Fruit fly (Drosophila melanogaster) whole organism, embryonic: ENCODE results near the gene CG43886.

Experiments used
- CG10147 ChIP-seq: fragments of 200-800 bp; sonication (Bioruptor generic); optimal IDR thresholded peaks from 2 replicates; lab custom pipeline; 2019; ENCODE audit warnings: missing biosample characterization, mild to moderate bottlenecking, missing genetic modification characterization, moderate library complexity
- CG10321 ChIP-seq: fragments of 200-800 bp; sonication (Bioruptor generic); IDR thresholded peaks from 2 replicates; pipeline ENCODE4 v1.3.6; 2022; ENCODE audit warnings: missing biosample characterization, missing genetic modification characterization
- CG10431 ChIP-seq: fragments of 200-800 bp; sonication (Bioruptor generic); optimal IDR thresholded peaks from 3 replicates; lab custom pipeline; 2018; ENCODE audit warnings: missing biosample characterization, mild to moderate bottlenecking, missing genetic modification characterization
- CG10565 ChIP-seq: fragments of 200-800 bp; sonication (Bioruptor generic); optimal IDR thresholded peaks from 3 replicates; lab custom pipeline; 2016; ENCODE audit warnings: missing biosample characterization, mild to moderate bottlenecking, missing genetic modification characterization
- CG12659 ChIP-seq: fragments of 200-800 bp; sonication (Bioruptor generic); optimal IDR thresholded peaks from 3 replicates; lab custom pipeline; 2017; ENCODE audit warnings: mild to moderate bottlenecking, missing biosample characterization, missing genetic modification reagents, missing genetic modification characterization
- CG12769 ChIP-seq: fragments of 200-800 bp; sonication (Bioruptor generic); optimal IDR thresholded peaks from 2 replicates; lab custom pipeline; 2019; ENCODE audit warnings: missing biosample characterization, mild to moderate bottlenecking, missing genetic modification characterization, moderate library complexity
- CG12942 ChIP-seq: fragments of 200-800 bp; sonication (Bioruptor generic); optimal IDR thresholded peaks from 3 replicates; lab custom pipeline; 2016; ENCODE audit warnings: missing biosample characterization, missing genetic modification characterization
- CG16779 ChIP-seq: fragments of 200-800 bp; sonication (Bioruptor generic); IDR thresholded peaks from 2 replicates; pipeline ENCODE4 v1.3.6; 2022; ENCODE audit warnings: missing biosample characterization, missing genetic modification characterization
- CG2129 ChIP-seq: fragments of 200-800 bp; sonication (Bioruptor generic); IDR thresholded peaks from 2 replicates; pipeline ENCODE4 v1.3.6; 2022; ENCODE audit warnings: missing biosample characterization, missing genetic modification characterization; ENCODE audit not compliant: partially characterized antibody
- CG31441 ChIP-seq: fragments of 200-800 bp; sonication (Bioruptor generic); IDR thresholded peaks from 2 replicates; pipeline ENCODE4 v1.3.6; 2022; ENCODE audit warnings: missing biosample characterization, missing genetic modification characterization
- CG33213 ChIP-seq: fragments of 200-800 bp; sonication (Bioruptor generic); optimal IDR thresholded peaks from 3 replicates; lab custom pipeline; 2016; ENCODE audit warnings: missing biosample characterization, missing genetic modification characterization
- CG4707 ChIP-seq: fragments of 200-800 bp; sonication (Bioruptor generic); optimal IDR thresholded peaks from 2 replicates; lab custom pipeline; 2018; ENCODE audit warnings: missing biosample characterization, mild to moderate bottlenecking, missing genetic modification characterization, moderate library complexity
- CG6175 ChIP-seq: fragments of 200-800 bp; sonication (Bioruptor generic); IDR thresholded peaks from 3 replicates; pipeline ENCODE4 v1.3.6; 2022; ENCODE audit warnings: missing biosample characterization, missing genetic modification characterization
- CG7372 ChIP-seq: fragments of 200-800 bp; sonication (Bioruptor generic); IDR thresholded peaks from 2 replicates; pipeline ENCODE4 v1.3.6; 2022; ENCODE audit warnings: missing biosample characterization, missing genetic modification characterization
- CG7786 ChIP-seq: fragments of 200-800 bp; sonication (Bioruptor generic); optimal IDR thresholded peaks from 2 replicates; lab custom pipeline; 2016; ENCODE audit warnings: missing biosample characterization, missing genetic modification characterization
- CG7928 ChIP-seq: fragments of 200-800 bp; sonication (Bioruptor generic); optimal IDR thresholded peaks from 2 replicates; lab custom pipeline; 2017; ENCODE audit warnings: missing biosample characterization, mild to moderate bottlenecking, missing genetic modification characterization
- CG8281 ChIP-seq: fragments of 200-800 bp; sonication (Bioruptor generic); optimal IDR thresholded peaks from 2 replicates; lab custom pipeline; 2018; ENCODE audit warnings: missing biosample characterization, mild to moderate bottlenecking, missing genetic modification characterization, moderate library complexity
- CG8944 ChIP-seq: fragments of 200-800 bp; sonication (Bioruptor generic); optimal IDR thresholded peaks from 3 replicates; lab custom pipeline; 2016; ENCODE audit warnings: missing biosample characterization, missing genetic modification characterization
- CG9727 ChIP-seq: fragments of 200-800 bp; sonication (Bioruptor generic); optimal IDR thresholded peaks from 3 replicates; lab custom pipeline; 2017; ENCODE audit warnings: missing biosample characterization, mild to moderate bottlenecking, missing genetic modification characterization
- D ChIP-seq, 2 experiments: fragments of 200-800 bp in 1 of 2; fragments of >200 bp in 1 of 2; sonication (Bioruptor generic) in 1 of 2; optimal IDR thresholded peaks; 2 replicates in 1 of 2; 3 replicates in 1 of 2; lab custom pipeline; 2017; ENCODE audit warnings: mild to moderate bottlenecking in 1 of 2, missing biosample characterization in 1 of 2, missing genetic modification characterization in 1 of 2, missing genetic modification reagents in 1 of 2
- Drgx ChIP-seq: fragments of 200-800 bp; sonication (Bioruptor generic); IDR thresholded peaks from 2 replicates; pipeline ENCODE4 v1.3.6; 2022; ENCODE audit warnings: missing biosample characterization, missing genetic modification characterization
- HHEX ChIP-seq: fragments of 200-800 bp; sonication (Bioruptor generic); optimal IDR thresholded peaks from 3 replicates; lab custom pipeline; 2017; ENCODE audit warnings: missing biosample characterization, mild to moderate bottlenecking, missing genetic modification characterization, missing genetic modification reagents
- MTF-1 ChIP-seq: fragments of 200-800 bp; sonication (Bioruptor generic); optimal IDR thresholded peaks from 2 replicates; lab custom pipeline; 2018; ENCODE audit warnings: missing biosample characterization, mild to moderate bottlenecking, missing genetic modification characterization, borderline replicate concordance
- Meics ChIP-seq: fragments of 200-800 bp; sonication (Bioruptor generic); optimal IDR thresholded peaks from 2 replicates; lab custom pipeline; 2017; ENCODE audit warnings: missing biosample characterization, mild to moderate bottlenecking, missing genetic modification characterization
- NFAT ChIP-seq: fragments of 200-800 bp; sonication (Bioruptor generic); IDR thresholded peaks from 2 replicates; pipeline ENCODE4 v1.3.6; 2022; ENCODE audit warnings: missing biosample characterization, missing genetic modification characterization
- Poxn ChIP-seq: fragments of 200-800 bp; sonication (Bioruptor generic); IDR thresholded peaks from 2 replicates; pipeline ENCODE4 v1.3.6; 2022; ENCODE audit warnings: missing biosample characterization, missing genetic modification characterization
- Sry-β ChIP-seq: fragments of 200-800 bp; sonication (Bioruptor generic); optimal IDR thresholded peaks from 2 replicates; lab custom pipeline; 2018; ENCODE audit warnings: missing biosample characterization, mild to moderate bottlenecking, missing genetic modification characterization, moderate library complexity
- Trl ChIP-seq, 3 experiments: fragments of >200 bp in 2 of 3; fragments of 200-800 bp in 1 of 3; sonication (Bioruptor generic) in 1 of 3; optimal IDR thresholded peaks; 2 replicates in 1 of 3; 3 replicates in 2 of 3; lab custom pipeline; 2016 to 2017; ENCODE audit warnings: missing biosample characterization in 1 of 3, missing genetic modification characterization in 1 of 3
- al ChIP-seq: fragments of 200-800 bp; sonication (Bioruptor generic); IDR thresholded peaks from 2 replicates; pipeline ENCODE4 v1.3.6; 2022; ENCODE audit warnings: missing biosample characterization, missing genetic modification characterization
- aop ChIP-seq: fragments of 200-800 bp; sonication (Bioruptor generic); IDR thresholded peaks from 2 replicates; pipeline ENCODE4 v1.3.6; 2022; ENCODE audit warnings: missing biosample characterization, missing genetic modification characterization
- ase ChIP-seq: fragments of 200-800 bp; sonication (Bioruptor generic); IDR thresholded peaks from 3 replicates; pipeline ENCODE4 v1.3.6; 2022; ENCODE audit warnings: missing biosample characterization, missing genetic modification characterization
- ato ChIP-seq: fragments of 200-800 bp; sonication (Bioruptor generic); IDR thresholded peaks from 2 replicates; pipeline ENCODE4 v1.3.6; 2022; ENCODE audit warnings: missing biosample characterization, missing genetic modification characterization; ENCODE audit not compliant: partially characterized antibody
- cas ChIP-seq: fragments of 200-800 bp; sonication (Bioruptor generic); IDR thresholded peaks from 2 replicates; pipeline ENCODE4 v1.3.6; 2022; ENCODE audit warnings: missing biosample characterization, missing genetic modification characterization
- cg ChIP-seq: fragments of 200-800 bp; sonication (Bioruptor generic); optimal IDR thresholded peaks from 3 replicates; lab custom pipeline; 2019; ENCODE audit warnings: missing biosample characterization, mild to moderate bottlenecking, missing genetic modification characterization, moderate library complexity
- gcm ChIP-seq: fragments of 200-800 bp; sonication (Bioruptor generic); optimal IDR thresholded peaks from 2 replicates; lab custom pipeline; 2019; ENCODE audit warnings: missing biosample characterization, mild to moderate bottlenecking, missing genetic modification characterization, moderate library complexity
- jigr1 ChIP-seq: fragments of 200-800 bp; sonication (Bioruptor generic); IDR thresholded peaks from 3 replicates; pipeline ENCODE4 v1.3.6; 2022; ENCODE audit warnings: missing biosample characterization, missing genetic modification characterization
- kay ChIP-seq: fragments of 200-800 bp; sonication (Bioruptor generic); optimal IDR thresholded peaks from 2 replicates; lab custom pipeline; 2016; ENCODE audit warnings: missing biosample characterization, missing genetic modification characterization
- knrl ChIP-seq: fragments of 200-800 bp; sonication (Bioruptor generic); IDR thresholded peaks from 3 replicates; pipeline ENCODE4 v1.3.6; 2022; ENCODE audit warnings: missing biosample characterization, missing genetic modification characterization; ENCODE audit not compliant: partially characterized antibody
- lbe ChIP-seq: fragments of 200-800 bp; sonication (Bioruptor generic); optimal IDR thresholded peaks from 2 replicates; lab custom pipeline; 2016; ENCODE audit warnings: missing biosample characterization, mild to moderate bottlenecking, missing genetic modification characterization
- nerfin-1 ChIP-seq: fragments of 200-800 bp; sonication (Bioruptor generic); optimal IDR thresholded peaks from 3 replicates; lab custom pipeline; 2019; ENCODE audit warnings: missing biosample characterization, mild to moderate bottlenecking, missing genetic modification characterization, moderate library complexity
- nerfin-2 ChIP-seq: fragments of 200-800 bp; sonication (Bioruptor generic); IDR thresholded peaks from 2 replicates; pipeline ENCODE4 v1.3.6; 2022; ENCODE audit warnings: missing biosample characterization, missing genetic modification characterization; ENCODE audit not compliant: partially characterized antibody
- pb ChIP-seq: fragments of 200-800 bp; sonication (Bioruptor generic); optimal IDR thresholded peaks from 3 replicates; lab custom pipeline; 2016; ENCODE audit warnings: missing biosample characterization, missing genetic modification characterization
- sc ChIP-seq, 3 experiments: fragments of >200 bp in 2 of 3; fragments of 200-800 bp in 1 of 3; sonication (Bioruptor generic) in 1 of 3; optimal IDR thresholded peaks; 2 replicates in 2 of 3; 3 replicates in 1 of 3; lab custom pipeline; 2017; ENCODE audit warnings: mild to moderate bottlenecking in 1 of 3, missing biosample characterization in 1 of 3, missing genetic modification characterization in 1 of 3, missing genetic modification reagents in 1 of 3
- unc-4 ChIP-seq: fragments of 200-800 bp; sonication (Bioruptor generic); IDR thresholded peaks from 2 replicates; pipeline ENCODE4 v1.3.6; 2022; ENCODE audit warnings: missing biosample characterization, missing genetic modification characterization; ENCODE audit not compliant: partially characterized antibody
- vfl ChIP-seq: fragments of 200-800 bp; sonication (Bioruptor generic); optimal IDR thresholded peaks from 2 replicates; lab custom pipeline; 2016; ENCODE audit warnings: missing biosample characterization, missing genetic modification characterization
- wdn ChIP-seq: fragments of 200-800 bp; sonication (Bioruptor generic); IDR thresholded peaks from 2 replicates; pipeline ENCODE4 v1.3.6; 2022; ENCODE audit warnings: missing biosample characterization, missing genetic modification characterization

Gene CG43886

dm6 chr3L:8185263-8186227, 26.0 kb upstream of the CG43886 start (continued):
- TF ChIP-seq vfl (GFP tag; lab: Kevin White, UChicago), result peak; percentile 32
- no peak for TF ChIP-seq Drgx
- TF ChIP-seq CG8944 (GFP tag; lab: Kevin White, UChicago), result peak; percentile 49
- TF ChIP-seq Trl (optimal IDR thresholded peaks at IDR 0.05; lab: Kevin White, UChicago), result no peak
- TF ChIP-seq Trl (GFP tag; optimal IDR thresholded peaks at IDR 0.05; lab: Kevin White, UChicago), result no peak
- no peak for TF ChIP-seq knrl (GFP tag; lab: Robert Waterston, UW)
- TF ChIP-seq CG10321 (GFP tag; lab: Robert Waterston, UW), result no peak
- no peak; the same call in 1 of the 2 replicates for TF ChIP-seq al (GFP tag; lab: Robert Waterston, UW)
- peak; percentile 2 for TF ChIP-seq D (optimal IDR thresholded peaks at IDR 0.05; lab: Kevin White, UChicago)
- peak; percentile 22 for TF ChIP-seq D (GFP tag; optimal IDR thresholded peaks at IDR 0.05; lab: Kevin White, UChicago)
- no peak for TF ChIP-seq Meics (GFP tag; lab: Kevin White, UChicago)
- 0 out of 2 replicates have a peak, but pooled peaks have one; percentile 27 for TF ChIP-seq CG7372 (GFP tag; lab: Robert Waterston, UW)
- no peak for TF ChIP-seq Poxn (GFP tag; lab: Robert Waterston, UW)
- TF ChIP-seq CG12942 (GFP tag; lab: Kevin White, UChicago), result peak; percentile 26
- TF ChIP-seq Sry-β, result no peak
- peak; percentile 33 for TF ChIP-seq CG12659 (GFP tag; lab: Kevin White, UChicago)
- TF ChIP-seq wdn (GFP tag; lab: Robert Waterston, UW), result no peak
- no peak for TF ChIP-seq unc-4 (GFP tag; lab: Robert Waterston, UW)
- peak; percentile 43 for TF ChIP-seq kay
- no peak for TF ChIP-seq aop (GFP tag; lab: Robert Waterston, UW)
- TF ChIP-seq CG10565 (GFP tag; lab: Kevin White, UChicago), result no peak
- no peak for TF ChIP-seq nerfin-2 (GFP tag; lab: Robert Waterston, UW)
- TF ChIP-seq sc (optimal IDR thresholded peaks at IDR 0.05; lab: Kevin White, UChicago), result no peak
- peak; percentile 6 for TF ChIP-seq sc (GFP tag; optimal IDR thresholded peaks at IDR 0.05; lab: Kevin White, UChicago)
- peak; percentile 67 for TF ChIP-seq CG7786 (GFP tag; lab: Kevin White, UChicago)
- TF ChIP-seq CG10431, result no peak
- no peak for TF ChIP-seq MTF-1 (GFP tag; lab: Kevin White, UChicago)
- no peak for TF ChIP-seq jigr1 (GFP tag; lab: Robert Waterston, UW)
- no peak for TF ChIP-seq CG2129 (GFP tag; lab: Robert Waterston, UW)
- TF ChIP-seq cg, result no peak
- TF ChIP-seq CG31441 (GFP tag; lab: Robert Waterston, UW), result peak; percentile 51
- TF ChIP-seq ato (GFP tag; lab: Robert Waterston, UW), result no peak
- no peak for TF ChIP-seq lbe (GFP tag; lab: Kevin White, UChicago)
- TF ChIP-seq ase, result 0 out of 3 replicates have a peak, but pooled peaks have one; percentile 37
- peak; percentile 31 for TF ChIP-seq pb (GFP tag; lab: Kevin White, UChicago)
- peak; percentile 2 for TF ChIP-seq nerfin-1 (tag; lab: Kevin White, UChicago)
- no peak for TF ChIP-seq CG4707
- no peak for TF ChIP-seq cas
- no peak for TF ChIP-seq CG8281
- TF ChIP-seq HHEX (GFP tag; lab: Kevin White, UChicago), result peak; percentile 20
- TF ChIP-seq gcm, result no peak
- no peak for TF ChIP-seq CG33213
- TF ChIP-seq CG7928 (GFP tag; lab: Kevin White, UChicago), result no peak
- peak; percentile 27 for TF ChIP-seq CG9727
- 0 out of 3 replicates have a peak, but pooled peaks have one; percentile 44 for TF ChIP-seq CG6175 (GFP tag; lab: Robert Waterston, UW)
- TF ChIP-seq CG16779 (GFP tag; lab: Robert Waterston, UW), result no peak
- no peak for TF ChIP-seq NFAT (GFP tag; lab: Robert Waterston, UW)
- TF ChIP-seq CG12769, result peak; percentile 82
- TF ChIP-seq CG10147, result no peak
